Worm (Caenorhabditis elegans): ENCODE data around the gene nhr-193.

Gene nhr-193

ce11 chrV:16352282-16352681, 10.2 kb downstream of the nhr-193 start (continued):
- TF ChIP-seq D1046.2 (GFP tag; IDR thresholded peaks at IDR 0.05) (no peak), tag-97 (GFP tag; IDR thresholded peaks at IDR 0.05) (no peak), fos-1 (tag; optimal IDR thresholded peaks at IDR 0.05) (no peak), F10B5.3 (tag; optimal IDR thresholded peaks at IDR 0.05) (no peak), F44E2.7 (GFP tag; IDR thresholded peaks at IDR 0.05) (no peak), pha-4 (GFP tag; IDR thresholded peaks at IDR 0.05) (no peak), pha-4 (tag; optimal IDR thresholded peaks at IDR 0.05) (no peak), nhr-25 (tag; optimal IDR thresholded peaks at IDR 0.05; ENCODE audit: borderline replicate concordance, insufficient read depth) (no peak), duxl-1 (tag; optimal IDR thresholded peaks at IDR 0.05; ENCODE audit: poor library complexity) (no peak), Y75B8A.6 (GFP tag; IDR thresholded peaks at IDR 0.05) (no peak), lin-15B (tag; optimal IDR thresholded peaks at IDR 0.05) (no peak), nhr-76 (tag; optimal IDR thresholded peaks at IDR 0.05) (no peak), ztf-7 (tag; optimal IDR thresholded peaks at IDR 0.05) (no peak), dpl-1 (GFP tag; optimal IDR thresholded peaks at IDR 0.05) (no peak)

ce11 chrV:16354675-16355074, 12.6 kb downstream of the nhr-193 start:
- peak in 1 of 2 experiments; percentile 51 for TF ChIP-seq mdl-1 (tag; optimal IDR thresholded peaks at IDR 0.05)
- no peak for TF ChIP-seq ces-1 (GFP tag; optimal IDR thresholded peaks at IDR 0.05)
- TF ChIP-seq dve-1 (tag; optimal IDR thresholded peaks at IDR 0.05; ENCODE audit: insufficient read depth) = peak; percentile 28
- TF ChIP-seq mxl-3 (GFP tag; optimal IDR thresholded peaks at IDR 0.05) = peak; percentile 47
- TF ChIP-seq nhr-28 (tag; optimal IDR thresholded peaks at IDR 0.05) = peak; percentile 14
- TF ChIP-seq daf-16 (GFP tag; optimal IDR thresholded peaks at IDR 0.05) = no peak
- peak; percentile 12 for TF ChIP-seq daf-16 (tag; optimal IDR thresholded peaks at IDR 0.05)
- TF ChIP-seq lin-38 (GFP tag; IDR thresholded peaks at IDR 0.05) = no peak
- TF ChIP-seq hlh-30 (tag; optimal IDR thresholded peaks at IDR 0.05; ENCODE audit: insufficient read depth) = peak; percentile 46
- no peak for TF ChIP-seq nhr-6 (tag; optimal IDR thresholded peaks at IDR 0.05)
- TF ChIP-seq zip-2 (tag; optimal IDR thresholded peaks at IDR 0.05) = no peak
- TF ChIP-seq lsy-2 (tag; optimal IDR thresholded peaks at IDR 0.05) = peak in 1 of 2 experiments; percentile 31
- peak; percentile 0 for TF ChIP-seq mep-1 (tag; optimal IDR thresholded peaks at IDR 0.05)

ce11 chrV:16355941-16356340, 13.8 kb downstream of the nhr-193 start:
- TF ChIP-seq aly-2 (tag; optimal IDR thresholded peaks at IDR 0.05) (no peak), lin-15B (tag; optimal IDR thresholded peaks at IDR 0.05) (no peak), ceh-82 (tag; optimal IDR thresholded peaks at IDR 0.05) (no peak), hlh-30 (tag; optimal IDR thresholded peaks at IDR 0.05; ENCODE audit: insufficient read depth) (peak; percentile 94), lin-1 (GFP tag; IDR thresholded peaks at IDR 0.05) (peak; percentile 90), nhr-42 (GFP tag; IDR thresholded peaks at IDR 0.05) (peak; percentile 57; the same call in 1 of the 2 replicates), ceh-62 (tag; optimal IDR thresholded peaks at IDR 0.05) (no peak), daf-16 (GFP tag; optimal IDR thresholded peaks at IDR 0.05) (peak; percentile 56 to 67), daf-16 (tag; optimal IDR thresholded peaks at IDR 0.05) (peak; percentile 68), egl-43 (GFP tag; IDR thresholded peaks at IDR 0.05) (peak; percentile 88), fkh-10 (GFP tag; optimal IDR thresholded peaks at IDR 0.05) (peak; percentile 58), ceh-32 (tag; optimal IDR thresholded peaks at IDR 0.05; ENCODE audit: poor library complexity) (no peak), sdz-12 (GFP tag; optimal IDR thresholded peaks at IDR 0.05) (peak; percentile 47), dmd-9 (GFP tag; IDR thresholded peaks at IDR 0.05) (peak; percentile 74), nhr-6 (tag; optimal IDR thresholded peaks at IDR 0.05) (peak; percentile 79), ces-1 (GFP tag; optimal IDR thresholded peaks at IDR 0.05) (no peak), Y48G9A.11 (GFP tag; IDR thresholded peaks at IDR 0.05) (no peak), nhr-10 (tag; optimal IDR thresholded peaks at IDR 0.05) (peak; percentile 84), mep-1 (tag; optimal IDR thresholded peaks at IDR 0.05) (peak; percentile 93), attf-4 (tag; optimal IDR thresholded peaks at IDR 0.05) (no peak), lsy-2 (tag; optimal IDR thresholded peaks at IDR 0.05) (peak; percentile 64 to 85), mes-2 (tag; optimal IDR thresholded peaks at IDR 0.05; ENCODE audit: poor library complexity, severe bottlenecking) (peak; percentile 78), zip-11 (GFP tag; IDR thresholded peaks at IDR 0.05) (no peak), unc-39 (tag; optimal IDR thresholded peaks at IDR 0.05) (no peak), lin-39 (tag; optimal IDR thresholded peaks at IDR 0.05) (no peak), tra-1 (GFP tag; IDR thresholded peaks at IDR 0.05) (peak; percentile 92), nhr-28 (tag; optimal IDR thresholded peaks at IDR 0.05) (peak; percentile 84), ceh-20 (GFP tag; IDR thresholded peaks at IDR 0.05) (peak; percentile 83), mxl-2 (GFP tag; conservative IDR thresholded peaks at IDR 0.05) (peak; percentile 45; the same call in 1 of the 2 replicates), nhr-76 (tag; optimal IDR thresholded peaks at IDR 0.05) (no peak), ceh-28 (tag; optimal IDR thresholded peaks at IDR 0.05) (no peak)

Data from whole organism, L4 larva.